Worm (Caenorhabditis elegans): Measurements from ENCODE around the gene vha-4.

Gene vha-4

ce11 chrII:7888759-7889158 lies 9.6 kb upstream of the vha-4 start:
- TF ChIP-seq attf-3 (GFP tag; conservative IDR thresholded peaks at IDR 0.05) (no peak), cebp-1 (GFP tag; IDR thresholded peaks at IDR 0.05) (no peak), cebp-1 (tag; optimal IDR thresholded peaks at IDR 0.05) (peak; percentile 12), let-607 (tag; optimal IDR thresholded peaks at IDR 0.05) (no peak), pha-4 (tag; optimal IDR thresholded peaks at IDR 0.05) (peak; percentile 59)

- TF ChIP-seq ceh-27 (GFP tag; optimal IDR thresholded peaks at IDR 0.05) (peak; percentile 44), cebp-1 (GFP tag; IDR thresholded peaks at IDR 0.05) (peak; percentile 88), cebp-1 (tag; optimal IDR thresholded peaks at IDR 0.05) (peak; percentile 96), ceh-91 (GFP tag; IDR thresholded peaks at IDR 0.05) (no peak), nfyb-1 (GFP tag; IDR thresholded peaks at IDR 0.05) (peak; percentile 41; the same call in 1 of the 2 replicates), attf-5 (GFP tag; optimal IDR thresholded peaks at IDR 0.05) (peak; percentile 25), lin-35 (GFP tag; optimal IDR thresholded peaks at IDR 0.05) (peak in 1 of 3 experiments; percentile 10), ekl-4 (GFP tag; IDR thresholded peaks at IDR 0.05) (no peak), K12H6.12 (tag; optimal IDR thresholded peaks at IDR 0.05) (peak; percentile 58), madf-8 (GFP tag; conservative IDR thresholded peaks at IDR 0.05) (no peak), F23B12.7 (tag; optimal IDR thresholded peaks at IDR 0.05; ENCODE audit: insufficient read depth) (no peak)
Measured at ce11 chrII:7887295-7887694, 8.2 kb upstream of the vha-4 start.

- TF ChIP-seq lin-35 (GFP tag; optimal IDR thresholded peaks at IDR 0.05): peak in 1 of 3 experiments; percentile 17
- TF ChIP-seq xnd-1 (tag; optimal IDR thresholded peaks at IDR 0.05): no peak
- no peak for TF ChIP-seq let-526 (GFP tag; IDR thresholded peaks at IDR 0.05)
- TF ChIP-seq cebp-1 (GFP tag; IDR thresholded peaks at IDR 0.05): peak; percentile 43; the same call in 1 of the 2 replicates
- TF ChIP-seq cebp-1 (tag; optimal IDR thresholded peaks at IDR 0.05): peak; percentile 89
- no peak for TF ChIP-seq nhr-27 (tag; optimal IDR thresholded peaks at IDR 0.05)
- TF ChIP-seq K12H6.12 (tag; optimal IDR thresholded peaks at IDR 0.05): peak; percentile 11
- peak; percentile 12 for TF ChIP-seq ceh-27 (GFP tag; optimal IDR thresholded peaks at IDR 0.05)
- TF ChIP-seq ztf-6 (GFP tag; IDR thresholded peaks at IDR 0.05): no peak
Measured at ce11 chrII:7884898-7885297, 5.8 kb upstream of the vha-4 start.

ce11 chrII:7880373-7880862 lies 1.3 kb upstream of the vha-4 start, which contains the start of gene perm-1:
perm-1 (plus strand) TSS chrII:7880812.
- 0 out of 2 replicates have a peak, but pooled peaks have one; percentile 60 for TF ChIP-seq C17E4.6 (GFP tag; IDR thresholded peaks at IDR 0.05)
- peak; percentile 37 for TF ChIP-seq F23B12.7 (tag; optimal IDR thresholded peaks at IDR 0.05; ENCODE audit: insufficient read depth)
- TF ChIP-seq athp-1 (tag; optimal IDR thresholded peaks at IDR 0.05): peak; percentile 86
- TF ChIP-seq ztf-22 (GFP tag; optimal IDR thresholded peaks at IDR 0.05): no peak
- TF ChIP-seq lir-1 (GFP tag; conservative IDR thresholded peaks at IDR 0.05): peak; percentile 36; the same call in 1 of the 2 replicates
- no peak for TF ChIP-seq hlh-26 (GFP tag; conservative IDR thresholded peaks at IDR 0.05)
- TF ChIP-seq B0336.3 (GFP tag; IDR thresholded peaks at IDR 0.05): peak; percentile 75
- no peak for TF ChIP-seq zfh-2 (GFP tag; conservative IDR thresholded peaks at IDR 0.05)
- TF ChIP-seq tbx-9 (tag; optimal IDR thresholded peaks at IDR 0.05; ENCODE audit: borderline replicate concordance): no peak
- peak; percentile 84 for TF ChIP-seq B0019.2 (GFP tag; conservative IDR thresholded peaks at IDR 0.05)
- no peak for TF ChIP-seq Y79H2A.3 (GFP tag; conservative IDR thresholded peaks at IDR 0.05)
- no peak for TF ChIP-seq rpc-1 (optimal IDR thresholded peaks at IDR 0.05)
- no peak for TF ChIP-seq rpc-1 (tag; optimal IDR thresholded peaks at IDR 0.05)
- no peak for TF ChIP-seq mes-4 (tag; optimal IDR thresholded peaks at IDR 0.05)
- no peak for TF ChIP-seq pha-4 (tag; optimal IDR thresholded peaks at IDR 0.05)
- no peak for TF ChIP-seq ceh-27 (GFP tag; optimal IDR thresholded peaks at IDR 0.05)
- no peak for TF ChIP-seq nhr-120 (GFP tag; IDR thresholded peaks at IDR 0.05)
- TF ChIP-seq K12H6.12 (tag; optimal IDR thresholded peaks at IDR 0.05): no peak
- TF ChIP-seq lsl-1 (GFP tag; optimal IDR thresholded peaks at IDR 0.05): peak; percentile 98
- TF ChIP-seq B0035.1 (tag; optimal IDR thresholded peaks at IDR 0.05): no peak
- TF ChIP-seq K11D2.4 (GFP tag; IDR thresholded peaks at IDR 0.05): no peak
- TF ChIP-seq sea-2 (GFP tag; IDR thresholded peaks at IDR 0.05): no peak
- peak; percentile 44 for TF ChIP-seq him-1 (tag; optimal IDR thresholded peaks at IDR 0.05)
- TF ChIP-seq madf-6 (GFP tag; IDR thresholded peaks at IDR 0.05): peak; percentile 99
- no peak for TF ChIP-seq bed-1 (GFP tag; IDR thresholded peaks at IDR 0.05)
- peak; percentile 65; the same call in 1 of the 2 replicates for TF ChIP-seq mcd-1 (GFP tag; IDR thresholded peaks at IDR 0.05)
- no peak for TF ChIP-seq egl-18 (GFP tag; IDR thresholded peaks at IDR 0.05)
- TF ChIP-seq C06A6.2 (GFP tag; conservative IDR thresholded peaks at IDR 0.05): no peak
